Worm (Caenorhabditis elegans): ENCODE data around the gene C36B7.1.

DNA sequence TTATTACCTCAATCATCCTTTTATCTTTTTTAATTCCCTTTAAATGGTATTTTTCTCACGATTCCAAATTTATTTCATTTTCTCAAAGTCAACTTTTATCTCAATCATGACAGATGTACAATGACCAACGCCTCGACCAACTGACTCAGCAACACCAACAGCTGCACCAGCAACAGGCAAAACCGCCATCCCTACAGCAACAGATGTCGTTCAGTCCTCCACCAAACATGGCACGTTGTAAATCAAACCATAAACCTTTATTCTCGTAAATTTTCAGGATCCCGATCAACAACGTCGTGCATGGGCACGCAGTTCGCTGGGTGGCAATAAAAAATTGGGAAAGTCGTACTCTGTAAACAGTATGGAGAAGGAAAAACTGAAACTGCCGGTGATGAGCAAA lies 50.1 kb downstream of the C36B7.1 start:
- TF ChIP-seq hlh-11 (tag; optimal IDR thresholded peaks at IDR 0.05): no peak
- no peak for TF ChIP-seq F49E8.2 (tag; optimal IDR thresholded peaks at IDR 0.05; ENCODE audit: borderline replicate concordance)
- no peak for TF ChIP-seq nhr-76 (tag; optimal IDR thresholded peaks at IDR 0.05)
- TF ChIP-seq ama-1 (optimal IDR thresholded peaks at IDR 0.05): no peak
- no peak for TF ChIP-seq dpl-1 (GFP tag; optimal IDR thresholded peaks at IDR 0.05)
- no peak for TF ChIP-seq mdl-1 (tag; optimal IDR thresholded peaks at IDR 0.05)
- no peak for TF ChIP-seq pha-4 (GFP tag; IDR thresholded peaks at IDR 0.05)
- no peak for TF ChIP-seq pha-4 (tag; optimal IDR thresholded peaks at IDR 0.05)
- no peak for TF ChIP-seq unc-39 (tag; optimal IDR thresholded peaks at IDR 0.05)
- no peak for TF ChIP-seq nhr-111 (GFP tag; optimal IDR thresholded peaks at IDR 0.05)
- TF ChIP-seq aha-1 (tag): no peak
- no peak for TF ChIP-seq Y48G9A.11 (GFP tag; IDR thresholded peaks at IDR 0.05)
- TF ChIP-seq saeg-2 (GFP tag; IDR thresholded peaks at IDR 0.05): no peak

Measured in whole organism, L4 larva.